Worm (Caenorhabditis elegans) whole organism, L4 larva: ENCODE data around the gene ZK105.8.

ENCODE experiments used
- R02D3.7 ChIP-seq: fragments of 150-350 bp; sonication (generic microtip); optimal IDR thresholded peaks from 3 replicates; lab custom pipeline; 2014; ENCODE audit warnings: missing biosample characterization, missing genetic modification characterization
- ZK546.5 ChIP-seq, 2 experiments: sonication (generic microtip); optimal IDR thresholded peaks; 2 replicates each; lab custom pipeline; 2017; ENCODE audit warnings: missing biosample characterization in 2 of 2, missing genetic modification characterization in 2 of 2
- arid-1 ChIP-seq: fragments of 200-800 bp; sonication (Bioruptor generic); conservative IDR thresholded peaks from 2 replicates; pipeline ENCODE4 v1.3.6; 2022; ENCODE audit warnings: missing genetic modification reagents, missing genetic modification characterization, missing compliant biosample characterization
- jun-1 ChIP-seq: fragments of 150-350 bp; optimal IDR thresholded peaks from 2 replicates; lab custom pipeline; 2014; ENCODE audit warnings: missing biosample characterization, missing genetic modification reagents, missing genetic modification characterization
- lin-13 ChIP-seq: fragments of 150-350 bp; optimal IDR thresholded peaks from 2 replicates; lab custom pipeline; 2014; ENCODE audit warnings: missing biosample characterization, missing genetic modification reagents, missing genetic modification characterization
- lsy-2 ChIP-seq, 2 experiments: fragments of 150-350 bp in 1 of 2; sonication (generic microtip) in 1 of 2; optimal IDR thresholded peaks; 2 replicates each; lab custom pipeline; 2014 to 2017; ENCODE audit warnings: missing biosample characterization in 2 of 2, missing genetic modification characterization in 2 of 2
- skn-1 ChIP-seq: fragments of 150-350 bp; optimal IDR thresholded peaks from 2 replicates; lab custom pipeline; 2014; ENCODE audit warnings: missing biosample characterization, missing genetic modification characterization
- snpc-4 ChIP-seq: fragments of 150-350 bp; optimal IDR thresholded peaks from 2 replicates; lab custom pipeline; 2014; ENCODE audit warnings: missing biosample characterization, missing genetic modification characterization
- zag-1 ChIP-seq: fragments of 150-350 bp; optimal IDR thresholded peaks from 2 replicates; lab custom pipeline; 2014; ENCODE audit warnings: missing biosample characterization, missing genetic modification characterization

DNA sequence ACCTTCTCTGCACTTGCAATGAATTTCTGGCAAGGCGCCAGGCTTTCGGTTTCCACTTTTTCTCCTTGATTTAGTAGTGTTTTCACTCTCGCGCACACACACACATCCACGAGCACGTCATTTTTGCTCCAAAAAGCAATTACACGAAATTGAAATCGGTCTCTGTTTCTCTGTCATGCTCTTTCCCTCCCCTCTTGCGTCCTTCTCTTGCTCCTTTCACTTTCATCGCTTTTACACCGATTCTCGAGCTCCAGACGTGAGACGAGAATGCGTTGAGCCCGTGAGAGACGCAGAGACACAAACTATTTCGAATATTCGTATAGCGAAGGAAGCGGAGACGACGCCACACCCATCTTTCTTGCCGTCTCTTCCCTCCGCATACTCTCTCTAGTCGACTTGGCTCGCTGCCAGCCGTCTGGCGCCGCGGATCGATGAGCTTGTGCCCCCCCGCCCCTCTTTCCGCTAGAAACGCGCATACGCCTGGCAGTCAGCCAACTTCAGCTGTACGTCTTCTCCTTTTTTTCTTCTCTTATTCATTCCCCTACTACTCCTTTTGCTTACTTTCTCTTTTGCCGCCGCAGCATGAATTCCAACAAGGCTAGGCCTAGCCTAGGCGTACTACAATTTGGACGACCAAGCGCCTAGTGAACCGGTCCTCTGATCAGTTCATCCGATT lies 3.8 kb downstream of the ZK105.8 start:
- no peak for TF ChIP-seq R02D3.7 (tag; lab: Kevin White, UChicago)
- peak; percentile 77 for TF ChIP-seq lsy-2 (tag; optimal IDR thresholded peaks at IDR 0.05; lab: Kevin White, UChicago)
- TF ChIP-seq skn-1, result no peak
- no peak for TF ChIP-seq jun-1 (tag; lab: Kevin White, UChicago)
- no peak for TF ChIP-seq snpc-4 (tag; lab: Kevin White, UChicago)
- TF ChIP-seq lin-13 (GFP tag; lab: Kevin White, UChicago), result peak; percentile 22
- peak; percentile 49; the same call in 1 of the 2 replicates for TF ChIP-seq arid-1 (GFP tag; lab: Robert Waterston, UW)
- TF ChIP-seq zag-1 (tag; lab: Kevin White, UChicago), result peak; percentile 53
- TF ChIP-seq ZK546.5 (tag; optimal IDR thresholded peaks at IDR 0.05; lab: Kevin White, UChicago), result no peak
